Worm (Caenorhabditis elegans): ENCODE results near the gene AC3.12.

Gene AC3.12

ce11 chrV:10338305-10338992 is 40.7 kb downstream of the AC3.12 start, which contains the start of gene arx-2:
Gene arx-2, minus strand, starts transcription at chrV:10338355.
- TF ChIP-seq hmg-4 (GFP tag; optimal IDR thresholded peaks at IDR 0.05) (no peak), tbx-37 (GFP tag; conservative IDR thresholded peaks at IDR 0.05) (no peak), aly-1 (tag; optimal IDR thresholded peaks at IDR 0.05) (no peak), tbx-11 (GFP tag; IDR thresholded peaks at IDR 0.05) (no peak)

- no peak for TF ChIP-seq F13C5.2 (tag; optimal IDR thresholded peaks at IDR 0.05)
- no peak for TF ChIP-seq ceh-13 (GFP tag; optimal IDR thresholded peaks at IDR 0.05)
- no peak for TF ChIP-seq hmbx-1 (tag; optimal IDR thresholded peaks at IDR 0.05)
- TF ChIP-seq hnd-1 (tag; optimal IDR thresholded peaks at IDR 0.05): no peak
- no peak for TF ChIP-seq aly-1 (tag; optimal IDR thresholded peaks at IDR 0.05)
- TF ChIP-seq flt-1 (GFP tag; IDR thresholded peaks at IDR 0.05): no peak
- TF ChIP-seq tra-4 (tag; optimal IDR thresholded peaks at IDR 0.05): no peak
- no peak for TF ChIP-seq B0310.2 (tag; optimal IDR thresholded peaks at IDR 0.05)
- TF ChIP-seq ceh-36 (tag; optimal IDR thresholded peaks at IDR 0.05): no peak
- TF ChIP-seq pes-1 (GFP tag; IDR thresholded peaks at IDR 0.05): no peak
- no peak for TF ChIP-seq tbx-11 (GFP tag; IDR thresholded peaks at IDR 0.05)
- no peak for TF ChIP-seq scrt-1 (GFP tag; IDR thresholded peaks at IDR 0.05)
- TF ChIP-seq sea-1 (GFP tag; conservative IDR thresholded peaks at IDR 0.05): no peak
- TF ChIP-seq ama-1 (optimal IDR thresholded peaks at IDR 0.05): no peak
- no peak for TF ChIP-seq tbx-37 (GFP tag; conservative IDR thresholded peaks at IDR 0.05)
- TF ChIP-seq hmg-4 (GFP tag; optimal IDR thresholded peaks at IDR 0.05): no peak
Observed at ce11 chrV:10333843-10334242, 45.4 kb downstream of the AC3.12 start.

ce11 chrV:10332012-10332411 is 47.2 kb downstream of the AC3.12 start, which contains the start of gene crm-1:
Gene crm-1, minus strand, starts transcription at chrV:10332112.
- no peak for TF ChIP-seq ama-1 (optimal IDR thresholded peaks at IDR 0.05)
- no peak for TF ChIP-seq hmbx-1 (tag; optimal IDR thresholded peaks at IDR 0.05)
- TF ChIP-seq hnd-1 (tag; optimal IDR thresholded peaks at IDR 0.05): no peak
- TF ChIP-seq B0310.2 (tag; optimal IDR thresholded peaks at IDR 0.05): no peak
- no peak for TF ChIP-seq ceh-13 (GFP tag; optimal IDR thresholded peaks at IDR 0.05)
- TF ChIP-seq ets-7 (tag; optimal IDR thresholded peaks at IDR 0.05): no peak
- TF ChIP-seq tra-4 (tag; optimal IDR thresholded peaks at IDR 0.05): no peak

Data from whole organism, early embryonic.